Fruit fly (Drosophila melanogaster) whole organism, embryonic: Measurements from ENCODE around the gene CG9117.

Experiments
- Awh ChIP-seq: fragments of 200-800 bp; sonication (Bioruptor generic); IDR thresholded peaks from 2 replicates; pipeline ENCODE4, ENCODE4 v1.3.6; 2022; ENCODE audit warnings: missing biosample characterization, missing genetic modification characterization
- B-H1 ChIP-seq: fragments of 200-800 bp; sonication (Bioruptor generic); IDR thresholded peaks from 3 replicates; pipeline ENCODE4 v1.3.6; 2022; ENCODE audit warnings: missing biosample characterization, missing genetic modification characterization
- CG1024 ChIP-seq: fragments of 200-800 bp; sonication (Bioruptor generic); IDR thresholded peaks from 2 replicates; pipeline ENCODE4 v1.3.6; 2022; ENCODE audit warnings: missing biosample characterization, missing genetic modification characterization
- CG10274 ChIP-seq: fragments of 200-800 bp; sonication (Bioruptor generic); optimal IDR thresholded peaks from 3 replicates; lab custom pipeline; 2017; ENCODE audit warnings: missing biosample characterization, mild to moderate bottlenecking, missing genetic modification characterization
- CG10321 ChIP-seq: fragments of 200-800 bp; sonication (Bioruptor generic); IDR thresholded peaks from 2 replicates; pipeline ENCODE4 v1.3.6; 2022; ENCODE audit warnings: missing biosample characterization, missing genetic modification characterization
- CG10366 ChIP-seq: fragments of 200-800 bp; sonication (Bioruptor generic); IDR thresholded peaks from 2 replicates; pipeline ENCODE4 v1.3.6; 2022; ENCODE audit warnings: missing biosample characterization, missing genetic modification characterization
- CG12104 ChIP-seq: fragments of 200-800 bp; sonication (Bioruptor generic); optimal IDR thresholded peaks from 3 replicates; lab custom pipeline; 2016; ENCODE audit warnings: missing biosample characterization, missing genetic modification characterization
- CG12391 ChIP-seq: fragments of 200-800 bp; sonication (Bioruptor generic); optimal IDR thresholded peaks from 3 replicates; lab custom pipeline; 2018; ENCODE audit warnings: missing biosample characterization, mild to moderate bottlenecking, missing genetic modification characterization, moderate library complexity
- CG14441 ChIP-seq: fragments of 200-800 bp; sonication (Bioruptor generic); IDR thresholded peaks from 2 replicates; pipeline ENCODE4 v1.3.6; 2022; ENCODE audit warnings: missing biosample characterization, missing genetic modification characterization
- CG14965 ChIP-seq: fragments of 200-800 bp; sonication (Bioruptor generic); optimal IDR thresholded peaks from 2 replicates; lab custom pipeline; 2016; ENCODE audit warnings: missing biosample characterization, missing genetic modification characterization, borderline replicate concordance
- CG1602 ChIP-seq: fragments of 200-800 bp; sonication (Bioruptor generic); optimal IDR thresholded peaks from 3 replicates; lab custom pipeline; 2016; ENCODE audit warnings: missing biosample characterization, missing genetic modification characterization
- CG1603 ChIP-seq: fragments of 200-800 bp; sonication (Bioruptor generic); optimal IDR thresholded peaks from 2 replicates; lab custom pipeline; 2019; ENCODE audit warnings: missing biosample characterization, mild to moderate bottlenecking, missing genetic modification characterization, moderate library complexity
- CG17802 ChIP-seq: fragments of 200-800 bp; sonication (Bioruptor generic); optimal IDR thresholded peaks from 2 replicates; lab custom pipeline; 2018; ENCODE audit warnings: missing biosample characterization, mild to moderate bottlenecking, missing genetic modification characterization, moderate library complexity
- CG17912 ChIP-seq: fragments of 200-800 bp; sonication (Bioruptor generic); optimal IDR thresholded peaks from 2 replicates; lab custom pipeline; 2018; ENCODE audit warnings: missing biosample characterization, mild to moderate bottlenecking, missing genetic modification characterization
- CG2202 ChIP-seq: fragments of 200-800 bp; sonication (Bioruptor generic); optimal IDR thresholded peaks from 2 replicates; lab custom pipeline; 2018; ENCODE audit warnings: missing biosample characterization, mild to moderate bottlenecking, missing genetic modification characterization
- CG2678 ChIP-seq: fragments of 200-800 bp; sonication (Bioruptor generic); optimal IDR thresholded peaks from 3 replicates; lab custom pipeline; 2019; ENCODE audit warnings: missing biosample characterization, mild to moderate bottlenecking, missing genetic modification characterization, moderate library complexity
- CG33213 ChIP-seq: fragments of 200-800 bp; sonication (Bioruptor generic); optimal IDR thresholded peaks from 3 replicates; lab custom pipeline; 2016; ENCODE audit warnings: missing biosample characterization, missing genetic modification characterization
- CG4854 ChIP-seq: fragments of 200-800 bp; sonication (Bioruptor generic); optimal IDR thresholded peaks from 2 replicates; lab custom pipeline; 2016; ENCODE audit warnings: missing biosample characterization, missing genetic modification characterization, inconsistent platforms
- CG5180 ChIP-seq: fragments of 200-800 bp; sonication (Bioruptor generic); optimal IDR thresholded peaks from 3 replicates; lab custom pipeline; 2017; ENCODE audit warnings: missing biosample characterization, missing genetic modification characterization, mild to moderate bottlenecking, moderate library complexity, missing genetic modification reagents
- CG6272 ChIP-seq: fragments of 200-800 bp; sonication (Bioruptor generic); IDR thresholded peaks from 2 replicates; pipeline ENCODE4 v1.3.6; 2022; ENCODE audit warnings: missing biosample characterization, missing genetic modification characterization
- CG7556 ChIP-seq: fragments of 200-800 bp; sonication (Bioruptor generic); optimal IDR thresholded peaks from 2 replicates; lab custom pipeline; 2017; ENCODE audit warnings: missing biosample characterization, mild to moderate bottlenecking, missing genetic modification characterization
- CG8478 ChIP-seq: fragments of >200 bp; optimal IDR thresholded peaks from 2 replicates; lab custom pipeline; 2018
- CG9817 ChIP-seq: fragments of 200-800 bp; sonication (Bioruptor generic); optimal IDR thresholded peaks from 2 replicates; lab custom pipeline; 2018; ENCODE audit warnings: missing biosample characterization, mild to moderate bottlenecking, missing genetic modification characterization, moderate library complexity
- Dip2 ChIP-seq: fragments of 200-800 bp; sonication (Bioruptor generic); IDR thresholded peaks from 2 replicates; pipeline ENCODE4 v1.3.6; 2022; ENCODE audit warnings: missing biosample characterization, missing genetic modification characterization
- Doc2 ChIP-seq: fragments of 200-800 bp; sonication (Bioruptor generic); IDR thresholded peaks from 2 replicates; pipeline ENCODE4 v1.3.6; 2022; ENCODE audit warnings: missing biosample characterization, missing genetic modification characterization
- Dp ChIP-seq: fragments of 200-800 bp; sonication (Bioruptor generic); optimal IDR thresholded peaks from 2 replicates; lab custom pipeline; 2018; ENCODE audit warnings: missing biosample characterization, mild to moderate bottlenecking, missing genetic modification characterization, moderate library complexity
- NC2β ChIP-seq: fragments of 200-800 bp; sonication (Bioruptor generic); optimal IDR thresholded peaks from 2 replicates; lab custom pipeline; 2016; ENCODE audit warnings: missing biosample characterization, missing genetic modification characterization
- Nf-YB ChIP-seq: fragments of 200-800 bp; sonication (Bioruptor generic); optimal IDR thresholded peaks from 3 replicates; lab custom pipeline; 2019; ENCODE audit warnings: missing biosample characterization, mild to moderate bottlenecking, missing genetic modification characterization, moderate library complexity
- Oaz ChIP-seq: fragments of 200-800 bp; sonication (Bioruptor generic); IDR thresholded peaks from 2 replicates; pipeline ENCODE4 v1.3.6; 2022; ENCODE audit warnings: missing biosample characterization, missing genetic modification characterization
- ase ChIP-seq: fragments of 200-800 bp; sonication (Bioruptor generic); IDR thresholded peaks from 3 replicates; pipeline ENCODE4 v1.3.6; 2022; ENCODE audit warnings: missing biosample characterization, missing genetic modification characterization
- bab2 ChIP-seq: fragments of 200-800 bp; sonication (Bioruptor generic); optimal IDR thresholded peaks from 2 replicates; lab custom pipeline; 2016; ENCODE audit warnings: missing biosample characterization, missing genetic modification characterization
- bcd ChIP-seq: fragments of 200-800 bp; sonication (Bioruptor generic); optimal IDR thresholded peaks from 2 replicates; lab custom pipeline; 2017; ENCODE audit warnings: missing biosample characterization, mild to moderate bottlenecking, missing genetic modification characterization
- chm ChIP-seq: fragments of 200-800 bp; sonication (Bioruptor generic); IDR thresholded peaks from 2 replicates; pipeline ENCODE4 v1.3.6; 2022; ENCODE audit warnings: missing biosample characterization, missing genetic modification characterization
- danr ChIP-seq: fragments of 200-800 bp; sonication (Bioruptor generic); IDR thresholded peaks from 2 replicates; pipeline ENCODE4 v1.3.6; 2022; ENCODE audit warnings: missing biosample characterization, missing genetic modification characterization
- dati ChIP-seq: fragments of 200-800 bp; sonication (Bioruptor generic); IDR thresholded peaks from 2 replicates; pipeline ENCODE4 v1.3.6; 2022; ENCODE audit warnings: missing biosample characterization, missing genetic modification characterization
- dimm ChIP-seq: fragments of 200-800 bp; sonication (Bioruptor generic); IDR thresholded peaks from 2 replicates; pipeline ENCODE4 v1.3.6; 2022; ENCODE audit warnings: missing biosample characterization, missing genetic modification characterization
- emc ChIP-seq: fragments of 200-800 bp; sonication (Bioruptor generic); optimal IDR thresholded peaks from 2 replicates; lab custom pipeline; 2016; ENCODE audit warnings: missing biosample characterization, missing genetic modification characterization
- eyg ChIP-seq: fragments of 200-800 bp; sonication (Bioruptor generic); optimal IDR thresholded peaks from 3 replicates; lab custom pipeline; 2016; ENCODE audit warnings: missing biosample characterization, missing genetic modification characterization
- fd96Cb ChIP-seq: fragments of 200-800 bp; sonication (Bioruptor generic); optimal IDR thresholded peaks from 2 replicates; lab custom pipeline; 2018; ENCODE audit warnings: missing biosample characterization, mild to moderate bottlenecking, missing genetic modification characterization, moderate library complexity
- gce ChIP-seq: fragments of 200-800 bp; sonication (Bioruptor generic); IDR thresholded peaks from 3 replicates; pipeline ENCODE4 v1.3.6; 2022; ENCODE audit warnings: missing biosample characterization, missing genetic modification characterization
- klu ChIP-seq: fragments of 200-800 bp; sonication (Bioruptor generic); IDR thresholded peaks from 2 replicates; pipeline ENCODE4 v1.3.6; 2022; ENCODE audit warnings: missing biosample characterization, missing genetic modification characterization
- lbe ChIP-seq: fragments of 200-800 bp; sonication (Bioruptor generic); optimal IDR thresholded peaks from 2 replicates; lab custom pipeline; 2016; ENCODE audit warnings: missing biosample characterization, mild to moderate bottlenecking, missing genetic modification characterization
- nmo ChIP-seq: fragments of 200-800 bp; sonication (Bioruptor generic); optimal IDR thresholded peaks from 2 replicates; lab custom pipeline; 2018; ENCODE audit warnings: missing biosample characterization, mild to moderate bottlenecking, missing genetic modification characterization, moderate library complexity
- org-1 ChIP-seq: fragments of 200-800 bp; sonication (Bioruptor generic); optimal IDR thresholded peaks from 2 replicates; lab custom pipeline; 2017; ENCODE audit warnings: missing biosample characterization, missing genetic modification characterization
- otp ChIP-seq: fragments of 200-800 bp; sonication (Bioruptor generic); IDR thresholded peaks from 3 replicates; pipeline ENCODE4, ENCODE4 v1.3.6; 2022; ENCODE audit warnings: missing biosample characterization, missing genetic modification characterization
- ranshi ChIP-seq: fragments of 200-800 bp; sonication (Bioruptor generic); IDR thresholded peaks from 2 replicates; pipeline ENCODE4 v1.3.6; 2022; ENCODE audit warnings: missing biosample characterization, missing genetic modification characterization
- schlank ChIP-seq: fragments of 200-800 bp; sonication (Bioruptor generic); optimal IDR thresholded peaks from 2 replicates; lab custom pipeline; 2018; ENCODE audit warnings: missing biosample characterization, mild to moderate bottlenecking, missing genetic modification characterization
- sd ChIP-seq: fragments of 200-800 bp; sonication (Bioruptor generic); optimal IDR thresholded peaks from 3 replicates; lab custom pipeline; 2018; ENCODE audit warnings: missing biosample characterization, mild to moderate bottlenecking, missing genetic modification characterization, moderate library complexity
- sima ChIP-seq: fragments of 200-800 bp; sonication (Bioruptor generic); optimal IDR thresholded peaks from 2 replicates; lab custom pipeline; 2016; ENCODE audit warnings: missing biosample characterization, missing genetic modification characterization
- vfl ChIP-seq: fragments of 200-800 bp; sonication (Bioruptor generic); optimal IDR thresholded peaks from 2 replicates; lab custom pipeline; 2016; ENCODE audit warnings: missing biosample characterization, missing genetic modification characterization
- wdn ChIP-seq: fragments of 200-800 bp; sonication (Bioruptor generic); IDR thresholded peaks from 2 replicates; pipeline ENCODE4 v1.3.6; 2022; ENCODE audit warnings: missing biosample characterization, missing genetic modification characterization
- wek ChIP-seq: fragments of 200-800 bp; sonication (Bioruptor generic); optimal IDR thresholded peaks from 3 replicates; lab custom pipeline; 2018; ENCODE audit warnings: missing biosample characterization, mild to moderate bottlenecking, missing genetic modification characterization, moderate library complexity

The CG9117 gene

DNA sequence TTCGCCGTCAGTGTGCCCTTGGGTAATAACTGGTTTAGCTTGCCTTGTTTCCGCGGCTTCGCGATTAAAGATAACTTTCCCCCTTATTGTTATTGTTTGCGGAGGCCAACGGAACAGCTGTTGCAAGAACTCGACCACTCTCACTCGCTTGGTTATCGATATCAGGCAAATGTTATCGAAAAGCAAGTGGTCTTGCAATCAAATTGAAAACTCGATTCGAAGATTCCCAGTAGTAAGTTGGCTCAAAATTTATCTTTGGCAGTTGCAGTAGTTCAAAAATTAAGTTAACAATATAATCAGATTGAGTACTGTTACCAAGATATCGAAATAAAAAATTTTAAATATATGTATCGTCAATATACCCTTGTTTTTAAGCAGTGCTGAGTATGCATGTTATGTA lies 28.1 kb upstream of the CG9117 start, which contains the start of the genes Fbw5 and CG9147 (continued):
- TF ChIP-seq org-1 (GFP tag; lab: Kevin White, UChicago) (peak; percentile 99), dimm (GFP tag; lab: Robert Waterston, UW) (peak; percentile 99), Dp (peak; percentile 62), CG4854 (GFP tag; lab: Kevin White, UChicago) (peak; percentile 100), Dip2 (GFP tag; lab: Robert Waterston, UW) (peak; percentile 54), CG17802 (tag; lab: Kevin White, UChicago) (peak; percentile 93), sd (tag; lab: Kevin White, UChicago) (peak; percentile 99), lbe (GFP tag; lab: Kevin White, UChicago) (peak; percentile 99), CG10366 (GFP tag; lab: Robert Waterston, UW) (peak; percentile 100), B-H1 (GFP tag; lab: Robert Waterston, UW) (peak; percentile 99), gce (GFP tag; lab: Robert Waterston, UW) (peak; percentile 99), Nf-YB (GFP tag; lab: Kevin White, UChicago) (peak; percentile 93), schlank (tag; lab: Kevin White, UChicago) (peak; percentile 99), bcd (GFP tag; lab: Kevin White, UChicago) (peak; percentile 99), wek (GFP tag; lab: Kevin White, UChicago) (peak; percentile 97), CG9817 (tag; lab: Kevin White, UChicago) (peak; percentile 99), CG14441 (GFP tag; lab: Robert Waterston, UW) (peak; percentile 99), CG12391 (tag; lab: Kevin White, UChicago) (peak; percentile 100), fd96Cb (tag; lab: Kevin White, UChicago) (peak; percentile 100), CG2678 (tag; lab: Kevin White, UChicago) (peak; percentile 100), CG14965 (peak; percentile 92), otp (peak; percentile 100), CG5180 (GFP tag; lab: Kevin White, UChicago) (peak; percentile 90), bab2 (GFP tag; lab: Kevin White, UChicago) (peak; percentile 100), danr (GFP tag; lab: Robert Waterston, UW) (peak; percentile 99), Doc2 (GFP tag; lab: Robert Waterston, UW) (peak; percentile 95), CG1603 (tag; lab: Kevin White, UChicago) (peak; percentile 99), vfl (GFP tag; lab: Kevin White, UChicago) (peak; percentile 99), eyg (GFP tag; lab: Kevin White, UChicago) (peak; percentile 99), CG1024 (GFP tag; lab: Robert Waterston, UW) (peak; percentile 98), CG1602 (GFP tag; lab: Kevin White, UChicago) (peak; percentile 100), CG12104 (GFP tag; lab: Kevin White, UChicago) (peak; percentile 100), CG8478 (lab: Kevin White, UChicago) (no peak), nmo (GFP tag; lab: Kevin White, UChicago) (peak; percentile 100), CG6272 (GFP tag; lab: Robert Waterston, UW) (peak; percentile 99), CG33213 (GFP tag; lab: Kevin White, UChicago) (peak; percentile 99), sima (peak; percentile 99), CG7556 (GFP tag; lab: Kevin White, UChicago) (peak; percentile 100), emc (peak; percentile 98), ranshi (GFP tag; lab: Robert Waterston, UW) (peak; percentile 100), NC2β (GFP tag; lab: Kevin White, UChicago) (peak; percentile 99), chm (GFP tag; lab: Robert Waterston, UW) (peak; percentile 100), klu (GFP tag; lab: Robert Waterston, UW) (peak; percentile 99), CG17912 (GFP tag; lab: Kevin White, UChicago) (peak; percentile 96), dati (GFP tag; lab: Robert Waterston, UW) (peak; percentile 98), wdn (GFP tag; lab: Robert Waterston, UW) (peak; percentile 99), ase (GFP tag; lab: Robert Waterston, UW) (peak; percentile 99), CG10321 (GFP tag; lab: Robert Waterston, UW) (peak; percentile 90), CG2202 (tag; lab: Kevin White, UChicago) (peak; percentile 99), Awh (GFP tag; lab: Robert Waterston, UW) (peak; percentile 99), CG10274 (GFP tag; lab: Kevin White, UChicago) (peak; percentile 95), Oaz (GFP tag; lab: Robert Waterston, UW) (peak; percentile 99)
